Worm (Caenorhabditis elegans) whole organism, L4/young adult: Measurements from ENCODE around the gene W04B5.5.
A peak's percentile ranks its signal among the peaks of the same experiment; 100 is the strongest.

Source experiments
- W03F9.2 ChIP-seq: fragments of 150-350 bp; optimal IDR thresholded peaks from 2 replicates; lab custom pipeline; 2014; ENCODE audit warnings: missing biosample characterization, missing genetic modification characterization
- dao-5 ChIP-seq: sonication (generic microtip); optimal IDR thresholded peaks from 2 replicates; lab custom pipeline; 2016; ENCODE audit warnings: missing genotype, missing genetic modification characterization, moderate library complexity, missing compliant biosample characterization
- him-1 ChIP-seq: sonication (generic microtip); optimal IDR thresholded peaks from 2 replicates; lab custom pipeline; 2016; ENCODE audit warnings: missing genotype, missing genetic modification reagents, missing genetic modification characterization, missing compliant biosample characterization

W04B5.5 gene

DNA sequence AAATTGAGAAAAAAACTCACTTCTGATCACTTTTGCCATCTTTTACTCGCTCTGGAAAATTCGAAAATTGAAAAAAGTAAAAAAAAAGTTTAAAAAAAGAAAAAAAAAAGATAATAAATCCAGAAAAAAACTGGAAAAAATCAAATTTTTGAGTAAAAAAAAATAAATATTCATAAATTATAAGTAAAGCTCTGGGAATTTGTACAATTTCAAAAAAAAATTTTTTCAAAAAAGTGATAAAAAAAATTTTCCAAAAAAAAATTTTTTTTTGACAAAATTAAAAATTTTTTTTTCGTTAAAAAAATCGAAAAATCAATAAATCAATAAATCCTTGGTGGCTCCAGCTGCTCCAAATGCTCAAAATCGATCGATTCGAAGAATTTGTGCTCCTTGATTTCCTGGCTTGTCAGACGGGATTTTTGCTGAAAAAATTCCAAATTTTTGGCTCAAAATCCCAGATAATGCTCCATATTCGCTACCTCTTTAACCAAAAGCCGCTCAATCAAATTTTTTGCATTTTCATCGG lies 7.0 kb downstream of the W04B5.5 start, which contains the start of gene mrpl-30:
Gene mrpl-30, minus strand, starts transcription at position 51 of the 526 bp plus-strand sequence.
- TF ChIP-seq dao-5 (tag; lab: Kevin White, UChicago), result no peak

DNA sequence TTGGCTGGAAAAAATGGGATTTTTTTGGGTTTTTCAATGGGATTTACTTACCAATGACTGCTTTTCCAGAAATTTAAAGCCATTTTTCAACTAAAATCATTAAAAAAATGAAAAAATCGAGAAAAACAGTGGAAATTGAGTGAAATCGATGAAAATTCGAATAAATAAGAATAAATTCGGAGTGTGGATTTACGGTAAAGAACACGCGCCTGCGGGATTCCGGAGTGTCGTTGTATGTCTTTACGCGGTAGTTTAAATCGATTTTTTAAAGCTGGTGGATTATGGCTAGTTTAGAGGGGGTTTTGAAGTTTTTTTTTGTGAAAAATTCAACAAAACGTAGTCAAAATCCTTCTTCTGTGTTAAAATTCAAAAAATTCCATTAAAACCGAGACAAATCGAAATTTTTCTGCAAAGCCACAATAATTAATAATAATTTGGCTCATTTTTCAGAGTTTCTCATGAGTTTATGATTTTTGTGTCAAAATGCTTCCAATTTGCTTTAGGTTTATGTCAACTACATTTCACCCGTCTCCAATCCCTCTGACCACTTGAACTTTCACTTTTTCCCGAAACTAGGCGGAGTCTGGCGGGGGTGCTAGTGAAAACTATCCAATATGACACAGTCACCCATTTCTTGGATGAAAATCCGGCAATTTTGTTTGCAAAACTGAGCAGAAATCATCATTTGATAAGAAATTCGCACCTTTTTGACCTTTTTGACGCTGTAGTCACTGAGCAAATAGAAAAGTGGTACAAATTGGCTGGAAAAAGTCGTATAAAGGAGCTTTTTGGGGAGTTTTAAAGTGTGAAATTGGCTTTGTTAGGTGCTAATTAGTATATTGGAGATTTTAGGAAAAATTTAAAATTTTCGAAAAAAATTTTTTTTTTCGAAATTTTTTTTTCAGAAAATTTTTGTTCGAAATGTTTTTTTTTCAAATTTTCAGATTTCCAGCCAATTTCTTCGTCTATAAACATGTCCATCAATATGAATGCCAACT lies 16.6 kb downstream of the W04B5.5 start, which contains the start of the genes cic-1 and strm-1:
Gene cic-1, minus strand, starts transcription at position 96 of the 998 bp plus-strand sequence.
Gene strm-1, plus strand, starts transcription at position 945 of the 998 bp plus-strand sequence.
- no peak for TF ChIP-seq him-1 (tag; lab: Kevin White, UChicago)
- TF ChIP-seq W03F9.2, result peak; percentile 53

DNA sequence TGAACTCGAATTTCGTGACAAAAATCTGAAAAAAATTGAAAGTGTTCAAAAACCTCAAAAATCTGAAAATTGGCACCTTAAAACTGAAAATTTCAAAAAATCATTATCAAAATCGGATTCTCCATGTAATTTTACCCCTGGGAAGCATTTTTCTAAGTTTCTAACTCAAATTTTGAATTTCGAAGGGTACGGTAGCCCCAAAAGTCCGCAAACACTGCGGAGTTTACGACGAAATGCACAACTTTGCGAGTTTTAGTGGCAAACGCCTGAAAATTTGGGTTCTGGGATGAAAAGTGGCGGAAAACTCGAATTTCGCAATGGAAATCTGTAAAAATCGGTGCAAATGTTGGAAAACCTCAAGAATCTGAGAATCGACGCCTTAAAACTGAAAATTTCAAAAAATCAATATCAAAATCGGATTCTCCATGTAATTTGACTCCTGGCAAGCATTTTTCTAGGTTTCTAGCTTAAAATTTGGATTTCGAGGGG lies 24.3 kb downstream of the W04B5.5 start:
- no peak for TF ChIP-seq W03F9.2
- no peak for TF ChIP-seq him-1 (tag; lab: Kevin White, UChicago)
- no peak for TF ChIP-seq dao-5 (tag; lab: Kevin White, UChicago)

DNA sequence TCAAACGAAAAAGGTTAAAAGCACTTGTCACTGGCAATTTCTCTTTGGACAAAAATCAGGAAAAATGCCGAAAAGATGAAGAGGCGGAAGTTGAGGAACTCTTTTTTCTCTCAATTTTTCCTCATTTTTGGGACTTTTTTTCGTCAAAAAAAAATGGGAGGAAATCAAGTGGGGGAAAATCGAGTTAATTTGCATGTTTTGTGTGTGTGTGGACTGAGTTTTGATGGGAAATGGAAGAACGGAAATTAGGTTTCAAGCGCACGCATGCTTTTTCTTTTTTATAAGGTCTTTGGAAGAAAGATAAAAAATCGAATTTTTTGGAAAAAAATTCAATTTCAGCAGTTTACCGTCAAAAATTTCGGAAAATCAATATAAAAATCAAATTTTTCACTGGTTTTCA lies 26.3 kb downstream of the W04B5.5 start:
- no peak for TF ChIP-seq W03F9.2
- TF ChIP-seq him-1 (tag; lab: Kevin White, UChicago), result no peak
- TF ChIP-seq dao-5 (tag; lab: Kevin White, UChicago), result no peak

DNA sequence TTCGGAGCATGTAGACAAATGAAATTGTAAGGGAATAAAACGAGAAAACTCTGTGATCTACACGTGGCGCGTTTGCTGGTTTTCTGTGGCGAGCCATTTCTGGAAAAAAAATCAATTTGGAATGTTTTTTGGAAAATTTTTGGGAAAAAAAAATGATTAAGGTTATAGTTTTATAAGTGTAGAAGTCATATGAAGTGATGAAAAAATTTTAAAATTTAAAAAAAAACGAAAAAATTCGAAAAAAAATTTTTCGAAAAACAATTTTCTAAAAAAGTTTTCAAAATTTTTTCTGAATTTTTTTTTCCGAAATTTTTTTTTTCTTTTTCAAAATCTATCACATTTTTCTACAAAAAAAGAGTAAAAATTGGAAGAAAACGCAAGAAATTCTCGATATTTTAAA lies 31.5 kb downstream of the W04B5.5 start, which contains the start of gene H14E04.3:
Gene H14E04.3, minus strand, starts transcription at position 101 of the 400 bp plus-strand sequence.
- TF ChIP-seq him-1 (tag; lab: Kevin White, UChicago) (no peak), dao-5 (tag; lab: Kevin White, UChicago) (no peak), W03F9.2 (no peak)

DNA sequence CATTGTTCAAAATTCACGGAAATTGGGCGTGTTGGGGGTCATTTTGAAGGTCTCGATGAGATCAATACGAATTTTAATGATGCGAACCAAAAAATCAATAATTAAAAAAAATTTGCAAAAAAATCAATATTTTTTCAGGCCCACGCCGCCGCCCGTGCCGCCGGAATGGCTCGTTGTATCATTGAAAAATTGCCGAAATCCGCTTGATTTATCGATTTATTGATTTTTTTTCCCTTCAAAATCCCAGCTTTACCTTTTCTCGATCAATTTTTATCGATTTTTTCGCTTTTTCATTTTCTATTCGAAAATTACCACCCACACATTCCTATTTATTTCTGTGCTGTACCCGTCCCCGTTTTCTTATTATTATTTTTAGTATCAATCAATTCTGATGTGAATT lies 33.6 kb downstream of the W04B5.5 start:
- TF ChIP-seq dao-5 (tag; lab: Kevin White, UChicago) (no peak), W03F9.2 (no peak), him-1 (tag; lab: Kevin White, UChicago) (no peak)

DNA sequence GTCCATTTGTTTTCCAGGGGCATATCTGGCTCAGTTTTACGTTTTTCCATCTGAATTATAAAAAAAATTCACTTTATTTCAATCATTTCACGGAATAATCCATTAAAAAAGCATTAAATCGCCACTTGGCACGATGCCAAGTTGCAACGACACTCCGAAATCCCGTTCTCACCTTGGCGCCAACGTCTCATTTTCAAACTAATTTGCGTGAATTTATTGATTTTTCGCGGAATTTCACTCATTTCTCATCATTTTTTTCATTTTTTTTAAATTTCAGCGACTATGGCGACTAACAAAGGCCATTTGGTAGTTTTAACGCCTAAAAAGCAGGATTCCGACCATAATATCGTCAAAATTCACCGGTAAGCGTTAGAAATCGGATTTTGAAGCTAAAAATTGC lies 42.1 kb downstream of the W04B5.5 start, which contains the start of gene H14E04.2:
Gene H14E04.2, plus strand, starts transcription at position 276 of the 400 bp plus-strand sequence.
- TF ChIP-seq him-1 (tag; lab: Kevin White, UChicago) (no peak), W03F9.2 (peak; percentile 44)

DNA sequence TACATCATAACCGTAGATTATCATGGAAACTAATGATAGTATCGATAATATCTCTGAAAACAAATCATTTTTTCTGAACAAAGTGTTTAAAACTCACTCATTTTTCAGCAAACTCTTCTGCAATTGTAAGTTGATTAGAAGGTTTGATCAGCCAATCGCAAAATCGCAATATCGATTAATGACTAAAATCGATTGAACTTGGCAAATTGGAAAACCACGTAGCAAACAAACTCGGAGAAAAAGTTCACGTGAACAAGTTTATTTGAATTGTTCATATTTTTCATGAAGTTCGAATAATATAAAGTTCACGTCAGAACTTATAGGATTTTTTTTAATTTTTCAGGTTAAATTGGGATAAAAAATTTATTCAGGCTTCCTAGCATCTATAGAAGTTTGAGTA lies 46.1 kb downstream of the W04B5.5 start, which contains the start of gene H04J21.1:
Gene H04J21.1, minus strand, starts transcription at position 101 of the 400 bp plus-strand sequence.
- no peak for TF ChIP-seq W03F9.2
- TF ChIP-seq dao-5 (tag; lab: Kevin White, UChicago), result no peak
- TF ChIP-seq him-1 (tag; lab: Kevin White, UChicago), result no peak

DNA sequence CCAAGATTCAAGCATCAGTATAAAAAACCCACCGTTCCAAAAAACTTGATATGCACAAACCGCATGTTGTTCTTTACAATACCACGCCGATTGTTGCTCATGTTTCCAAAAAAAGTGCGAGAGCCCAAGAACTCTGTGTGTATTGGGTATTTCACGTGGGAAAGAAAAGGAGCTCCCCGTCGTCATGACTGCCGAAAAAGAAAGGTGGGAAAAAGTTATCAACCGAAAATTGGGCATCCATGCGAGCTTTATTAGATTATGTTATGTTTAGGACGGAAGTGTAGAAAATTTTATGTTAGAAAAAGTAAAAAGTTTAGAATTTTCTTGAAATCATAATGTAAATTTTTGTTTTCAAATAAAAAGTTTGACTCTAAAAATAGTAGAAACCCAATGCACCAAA lies 49.6 kb downstream of the W04B5.5 start, which contains the start of gene H04J21.4:
Gene H04J21.4, minus strand, starts transcription at position 101 of the 400 bp plus-strand sequence.
- TF ChIP-seq dao-5 (tag; lab: Kevin White, UChicago), result no peak
- no peak for TF ChIP-seq W03F9.2
- no peak for TF ChIP-seq him-1 (tag; lab: Kevin White, UChicago)

DNA sequence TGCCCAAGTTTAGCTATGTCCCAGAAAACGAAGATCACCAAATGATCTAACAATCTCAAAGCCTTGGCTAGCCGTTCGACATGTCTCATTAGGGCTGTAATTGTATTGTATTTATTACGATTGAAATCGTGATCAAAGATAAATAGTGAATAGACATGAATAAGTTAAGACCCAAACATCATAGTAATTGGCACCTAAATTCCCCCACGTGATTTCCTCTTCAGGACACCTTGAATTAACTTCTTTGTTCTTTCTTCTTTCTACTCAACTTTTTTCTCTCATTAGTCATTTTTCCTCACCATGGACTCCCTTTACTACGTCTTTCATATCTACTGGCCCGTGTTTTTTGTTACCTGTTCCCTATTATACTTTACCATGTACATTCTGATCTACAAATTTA lies 55.4 kb downstream of the W04B5.5 start, which contains the start of gene srd-69:
Gene srd-69, plus strand, starts transcription at position 301 of the 400 bp plus-strand sequence.
- TF ChIP-seq dao-5 (tag; lab: Kevin White, UChicago) (no peak), him-1 (tag; lab: Kevin White, UChicago) (no peak)
